Fruit fly (Drosophila melanogaster): ENCODE measurements around the gene Acp62F.
A peak's percentile ranks its signal among the peaks of the same experiment; 100 is the strongest.

dm6 chr3L:2734363-2735160 is 5.0 kb upstream of the Acp62F start:
- TF ChIP-seq Ets96B (tag; optimal IDR thresholded peaks at IDR 0.05) = no peak
- peak; percentile 4 for TF ChIP-seq acj6 (GFP tag; optimal IDR thresholded peaks at IDR 0.05)
- peak; percentile 50 for TF ChIP-seq OdsH (GFP tag; optimal IDR thresholded peaks at IDR 0.05)
